Worm (Caenorhabditis elegans) whole organism, L3 larva: ENCODE results near the gene fut-8.
A peak's percentile ranks its signal among the peaks of the same experiment; 100 is the strongest.

Experiments
- R02D3.7 ChIP-seq: fragments of 150-350 bp; optimal IDR thresholded peaks from 2 replicates; lab custom pipeline; 2014; ENCODE audit warnings: missing biosample characterization, missing genetic modification characterization
- ZK546.5 ChIP-seq: sonication (generic microtip); optimal IDR thresholded peaks from 2 replicates; lab custom pipeline; 2017; ENCODE audit warnings: missing biosample characterization, missing genetic modification characterization
- aly-2 ChIP-seq: fragments of 150-350 bp; optimal IDR thresholded peaks from 2 replicates; lab custom pipeline; 2014; ENCODE audit warnings: missing biosample characterization, missing genetic modification characterization
- ama-1 ChIP-seq: fragments of 150-350 bp; optimal IDR thresholded peaks from 2 replicates; lab custom pipeline; 2018
- ceh-16 ChIP-seq: sonication (generic microtip); optimal IDR thresholded peaks from 2 replicates; lab custom pipeline; 2017; ENCODE audit warnings: missing biosample characterization, missing genetic modification characterization
- ceh-28 ChIP-seq: fragments of 150-350 bp; optimal IDR thresholded peaks from 2 replicates; lab custom pipeline; 2014; ENCODE audit warnings: missing biosample characterization, missing genetic modification reagents, missing genetic modification characterization
- ceh-82 ChIP-seq: fragments of 150-350 bp; optimal IDR thresholded peaks from 2 replicates; lab custom pipeline; 2014; ENCODE audit warnings: missing biosample characterization, missing genetic modification characterization
- ceh-9 ChIP-seq: sonication (generic microtip); optimal IDR thresholded peaks from 2 replicates; lab custom pipeline; 2018; ENCODE audit warnings: missing biosample characterization, missing genetic modification characterization
- daf-12 ChIP-seq: fragments of 150-350 bp; optimal IDR thresholded peaks from 2 replicates; lab custom pipeline; 2014; ENCODE audit warnings: missing biosample characterization, missing genetic modification reagents, missing genetic modification characterization
- egl-27 ChIP-seq: sonication (generic microtip); optimal IDR thresholded peaks from 4 replicates; lab custom pipeline; 2017; ENCODE audit warnings: missing biosample characterization, missing genetic modification reagents, missing genetic modification characterization
- egl-5 ChIP-seq: fragments of 150-350 bp; optimal IDR thresholded peaks from 2 replicates; lab custom pipeline; 2017; ENCODE audit warnings: missing biosample characterization, missing genetic modification reagents, missing genetic modification characterization, inconsistent platforms
- elt-2 ChIP-seq: sonication (generic microtip); optimal IDR thresholded peaks from 2 replicates; lab custom pipeline; 2016; ENCODE audit warnings: missing genetic modification reagents, mild to moderate bottlenecking, missing genetic modification characterization, missing compliant biosample characterization
- elt-3 ChIP-seq, 3 experiments: fragments of 150-350 bp in 1 of 3; sonication (generic microtip) in 2 of 3; optimal IDR thresholded peaks; 2 replicates in 2 of 3; 4 replicates in 1 of 3; lab custom pipeline; 2014 to 2017; ENCODE audit warnings: missing biosample characterization in 3 of 3, missing genetic modification characterization in 3 of 3
- fkh-10 ChIP-seq: sonication (generic microtip); optimal IDR thresholded peaks from 2 replicates; lab custom pipeline; 2017; ENCODE audit warnings: missing biosample characterization, missing genetic modification reagents, missing genetic modification characterization
- fkh-2 ChIP-seq: fragments of 150-350 bp; optimal IDR thresholded peaks from 2 replicates; lab custom pipeline; 2014; ENCODE audit warnings: missing biosample characterization, missing genetic modification reagents, missing genetic modification characterization
- fos-1 ChIP-seq: fragments of 150-350 bp; optimal IDR thresholded peaks from 2 replicates; lab custom pipeline; 2014; ENCODE audit warnings: missing biosample characterization, missing genetic modification characterization
- jun-1 ChIP-seq: fragments of 150-350 bp; optimal IDR thresholded peaks from 2 replicates; lab custom pipeline; 2014; ENCODE audit warnings: missing biosample characterization, missing genetic modification reagents, missing genetic modification characterization
- lin-39 ChIP-seq: fragments of 150-350 bp; optimal IDR thresholded peaks from 2 replicates; lab custom pipeline; 2018; ENCODE audit warnings: missing biosample characterization, missing genetic modification reagents, missing genetic modification characterization
- mdl-1 ChIP-seq: fragments of 150-350 bp; optimal IDR thresholded peaks from 2 replicates; lab custom pipeline; 2014; ENCODE audit warnings: missing biosample characterization, missing genetic modification characterization
- mml-1 ChIP-seq: fragments of 150-350 bp; sonication (generic microtip); optimal IDR thresholded peaks from 3 replicates; lab custom pipeline; 2014; ENCODE audit warnings: missing biosample characterization, missing genetic modification characterization
- nfya-1 ChIP-seq: sonication (generic microtip); optimal IDR thresholded peaks from 2 replicates; lab custom pipeline; 2017; ENCODE audit warnings: missing genetic modification characterization, mild to moderate bottlenecking, missing compliant biosample characterization, antibody characterized with exemption, moderate library complexity; ENCODE audit not compliant: insufficient read depth
- nhr-25 ChIP-seq: sonication (generic microtip); optimal IDR thresholded peaks from 2 replicates; lab custom pipeline; 2017; ENCODE audit warnings: missing biosample characterization, missing genetic modification characterization
- nhr-43 ChIP-seq: sonication (generic microtip); optimal IDR thresholded peaks from 2 replicates; lab custom pipeline; 2016; ENCODE audit warnings: mild to moderate bottlenecking, missing genetic modification characterization, missing compliant biosample characterization; ENCODE audit not compliant: poor library complexity, severe bottlenecking
- nhr-76 ChIP-seq: fragments of 150-350 bp; sonication (generic microtip); optimal IDR thresholded peaks from 5 replicates; lab custom pipeline; 2014; ENCODE audit warnings: missing biosample characterization, missing genetic modification characterization
- nhr-77 ChIP-seq: fragments of 150-350 bp; optimal IDR thresholded peaks from 2 replicates; lab custom pipeline; 2014; ENCODE audit warnings: missing biosample characterization, missing genetic modification characterization
- pha-4 ChIP-seq: fragments of 150-350 bp; optimal IDR thresholded peaks from 2 replicates; lab custom pipeline; 2014; ENCODE audit warnings: missing biosample characterization, missing genetic modification reagents, missing genetic modification characterization
- skn-1 ChIP-seq: fragments of 150-350 bp; optimal IDR thresholded peaks from 2 replicates; lab custom pipeline; 2014; ENCODE audit warnings: missing biosample characterization, missing genetic modification characterization
- snpc-4 ChIP-seq: fragments of 150-350 bp; optimal IDR thresholded peaks from 2 replicates; lab custom pipeline; 2014; ENCODE audit warnings: missing biosample characterization, missing genetic modification characterization
- tbx-2 ChIP-seq: sonication (generic microtip); optimal IDR thresholded peaks from 2 replicates; lab custom pipeline; 2016; ENCODE audit warnings: mild to moderate bottlenecking, missing genetic modification characterization, missing compliant biosample characterization
- unc-39 ChIP-seq: sonication (generic microtip); optimal IDR thresholded peaks from 4 replicates; lab custom pipeline; 2017; ENCODE audit warnings: missing biosample characterization, missing genetic modification characterization
- unc-62 ChIP-seq: fragments of 150-350 bp; sonication (generic microtip); optimal IDR thresholded peaks from 4 replicates; lab custom pipeline; 2014; ENCODE audit warnings: missing biosample characterization, missing genetic modification reagents, missing genetic modification characterization
- zag-1 ChIP-seq: fragments of 150-350 bp; optimal IDR thresholded peaks from 2 replicates; lab custom pipeline; 2014; ENCODE audit warnings: missing biosample characterization, missing genetic modification characterization
- ztf-11 ChIP-seq: fragments of 150-350 bp; optimal IDR thresholded peaks from 2 replicates; lab custom pipeline; 2014; ENCODE audit warnings: missing biosample characterization, missing genetic modification characterization
- ztf-4 ChIP-seq: fragments of 150-350 bp; optimal IDR thresholded peaks from 2 replicates; lab custom pipeline; 2014; ENCODE audit warnings: missing biosample characterization, missing genetic modification characterization

The fut-8 gene

DNA sequence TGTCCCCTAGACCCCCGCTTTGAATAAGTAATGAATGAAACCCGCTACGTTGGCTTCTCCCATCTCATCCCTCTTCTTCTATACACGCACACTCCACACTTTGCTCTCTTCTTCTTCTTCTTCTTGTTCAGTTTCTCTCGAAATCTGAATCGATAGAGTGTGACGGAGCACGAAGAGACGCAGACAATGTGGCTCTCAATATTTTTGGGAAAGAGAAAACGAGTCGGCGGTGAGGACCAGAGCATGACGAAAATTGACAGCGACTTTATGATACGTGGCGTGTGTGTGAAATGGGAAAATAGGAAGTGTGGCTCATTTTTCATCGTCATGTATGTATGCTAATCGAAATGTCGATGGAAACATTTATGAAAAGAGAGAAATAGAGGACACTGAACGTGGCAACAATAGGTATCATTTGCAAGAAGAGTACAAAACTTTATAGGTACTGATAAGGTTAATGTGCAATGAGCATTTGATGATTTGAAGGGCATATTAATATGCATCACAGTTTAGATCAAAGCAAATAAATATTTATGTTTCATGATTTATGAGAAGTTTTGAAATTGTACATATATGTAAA, 1.3 kb upstream of the fut-8 start (continued):
- no peak for TF ChIP-seq aly-2 (tag; lab: Kevin White, UChicago)
- TF ChIP-seq snpc-4 (tag; lab: Kevin White, UChicago), result peak; percentile 26
- TF ChIP-seq ceh-16 (tag; lab: Kevin White, UChicago), result no peak
- TF ChIP-seq unc-62, result no peak
- no peak for TF ChIP-seq R02D3.7
- no peak for TF ChIP-seq ceh-9 (tag; lab: Kevin White, UChicago)
- no peak for TF ChIP-seq ama-1
- TF ChIP-seq, all 47 proteins: peak for 12

DNA sequence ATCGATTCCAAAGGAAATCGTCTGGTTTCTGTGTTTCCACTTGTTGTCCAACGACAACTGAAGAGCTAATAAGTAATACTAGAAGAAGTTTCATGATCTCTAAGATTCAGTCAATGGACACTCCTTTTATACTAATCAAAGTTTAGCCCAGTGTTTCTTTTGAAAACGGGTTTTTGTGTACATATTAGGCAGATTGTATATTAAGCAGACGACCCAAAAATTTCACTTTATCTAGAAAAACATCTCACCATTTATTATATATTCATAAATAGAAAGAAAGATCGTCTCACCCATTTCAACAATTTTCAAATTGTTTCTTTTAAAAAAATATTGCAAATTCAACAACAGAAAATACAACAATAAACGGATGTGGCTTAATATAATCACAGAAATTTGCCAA, 3.5 kb downstream of the fut-8 start, which contains the start of gene C10F3.7:
C10F3.7 (minus strand) TSS at position 101 of the 400 bp plus-strand sequence.
- TF ChIP-seq nhr-77 (tag; lab: Kevin White, UChicago) (no peak), fkh-10 (GFP tag; lab: Kevin White, UChicago) (no peak), aly-2 (tag; lab: Kevin White, UChicago) (no peak), ceh-82 (tag; lab: Kevin White, UChicago) (no peak), unc-62 (no peak), skn-1 (no peak), jun-1 (tag; lab: Kevin White, UChicago) (no peak), unc-39 (no peak), mml-1 (no peak), snpc-4 (tag; lab: Kevin White, UChicago) (no peak), elt-3 (tag; optimal IDR thresholded peaks at IDR 0.05; lab: Kevin White, UChicago) (no peak), nhr-76 (tag; lab: Kevin White, UChicago) (no peak), ceh-28 (tag; lab: Kevin White, UChicago) (no peak), ZK546.5 (tag; lab: Kevin White, UChicago) (no peak), nhr-43 (tag; lab: Kevin White, UChicago) (no peak), nfya-1 (tag; lab: Kevin White, UChicago) (no peak), ztf-4 (tag; lab: Kevin White, UChicago) (no peak)
- TF ChIP-seq, all 47 proteins: peak for 0

DNA sequence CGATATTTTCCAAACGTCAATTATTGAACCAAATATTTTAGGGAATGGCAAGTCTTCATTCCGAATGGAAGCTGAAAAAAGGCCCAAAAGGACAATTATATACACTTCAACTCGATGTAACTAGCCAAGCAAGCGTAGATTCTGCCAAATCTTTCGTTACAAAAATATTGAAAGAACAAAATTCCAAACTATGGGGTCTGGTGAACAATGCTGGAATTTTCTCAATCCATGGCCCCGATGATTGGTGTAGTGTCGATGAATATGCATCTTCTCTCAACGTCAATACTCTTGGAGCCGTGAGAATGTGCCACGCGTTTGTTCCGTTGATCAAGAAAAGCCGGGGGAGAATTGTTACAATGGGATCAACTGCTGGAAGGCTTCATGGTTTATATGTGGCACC, 6.0 kb downstream of the fut-8 start:
- no peak for TF ChIP-seq pha-4 (tag; lab: Kevin White, UChicago)
- TF ChIP-seq elt-2 (tag; lab: Kevin White, UChicago), result no peak
- no peak for TF ChIP-seq nhr-76 (tag; lab: Kevin White, UChicago)
- no peak for TF ChIP-seq zag-1 (tag; lab: Kevin White, UChicago)
- TF ChIP-seq fkh-2 (tag; lab: Kevin White, UChicago), result no peak
- no peak for TF ChIP-seq daf-12 (tag; lab: Kevin White, UChicago)
- TF ChIP-seq fos-1, result no peak
- TF ChIP-seq nfya-1 (tag; lab: Kevin White, UChicago), result no peak
- no peak for TF ChIP-seq mdl-1 (tag; lab: Kevin White, UChicago)
- TF ChIP-seq aly-2 (tag; lab: Kevin White, UChicago), result no peak
- TF ChIP-seq egl-27 (tag; lab: Kevin White, UChicago), result no peak
- TF ChIP-seq nhr-77 (tag; lab: Kevin White, UChicago), result no peak
- no peak for TF ChIP-seq ceh-82 (tag; lab: Kevin White, UChicago)
- no peak for TF ChIP-seq fkh-10 (GFP tag; lab: Kevin White, UChicago)
- TF ChIP-seq mml-1, result no peak
- TF ChIP-seq ztf-11 (tag; lab: Kevin White, UChicago), result no peak
- TF ChIP-seq nhr-43 (tag; lab: Kevin White, UChicago), result no peak
- TF ChIP-seq egl-5 (tag; lab: Kevin White, UChicago), result no peak
- TF ChIP-seq, all 47 proteins: peak for 0

ce11 chrV:5983380-5983779, 6.9 kb downstream of the fut-8 start, which contains the start of gene dhs-16:
dhs-16 (plus strand) TSS chrV:5983745.
- TF ChIP-seq nfya-1 (tag; lab: Kevin White, UChicago) (no peak), aly-2 (tag; lab: Kevin White, UChicago) (no peak), R02D3.7 (no peak), nhr-43 (tag; lab: Kevin White, UChicago) (no peak), lin-39 (tag; lab: Kevin White, UChicago) (no peak), nhr-25 (tag; lab: Kevin White, UChicago) (no peak), ceh-16 (tag; lab: Kevin White, UChicago) (no peak), tbx-2 (tag; lab: Kevin White, UChicago) (no peak), fkh-2 (tag; lab: Kevin White, UChicago) (no peak), unc-39 (no peak)
- TF ChIP-seq, all 47 proteins: peak for 0
